Worm (Caenorhabditis elegans) whole organism, L4/young adult: ENCODE results near the gene cbs-1.

Experiments used
- W03F9.2 ChIP-seq: fragments of 150-350 bp; optimal IDR thresholded peaks from 2 replicates; lab custom pipeline; 2014; ENCODE audit warnings: missing biosample characterization, missing genetic modification characterization
- dao-5 ChIP-seq: sonication (generic microtip); optimal IDR thresholded peaks from 2 replicates; lab custom pipeline; 2016; ENCODE audit warnings: missing genotype, missing genetic modification characterization, moderate library complexity, missing compliant biosample characterization
- him-1 ChIP-seq: sonication (generic microtip); optimal IDR thresholded peaks from 2 replicates; lab custom pipeline; 2016; ENCODE audit warnings: missing genotype, missing genetic modification reagents, missing genetic modification characterization, missing compliant biosample characterization

cbs-1 gene

DNA sequence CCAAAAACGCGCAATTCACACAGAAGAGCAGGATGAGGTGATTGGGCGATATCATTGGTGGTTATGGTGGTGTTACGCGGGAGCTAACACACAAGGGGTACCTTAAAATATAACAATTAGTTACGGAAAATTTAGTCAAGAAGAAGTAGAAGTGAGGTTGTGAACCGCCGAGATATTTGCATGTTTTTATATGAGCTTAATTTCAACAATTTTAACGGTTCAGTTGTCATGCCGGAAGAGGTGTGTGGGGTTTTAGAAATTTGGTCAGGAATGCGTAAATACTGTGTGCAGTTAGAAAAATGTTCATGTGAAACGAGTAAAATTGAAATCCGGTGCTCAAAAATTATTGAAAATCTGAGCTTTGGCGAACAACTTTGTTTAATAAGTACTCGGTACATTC, 38.8 kb downstream of the cbs-1 start, which contains the start of gene flp-3:
Gene flp-3 (minus strand): TSS at position 101 of the 400 bp plus-strand sequence.
- TF ChIP-seq W03F9.2 (tag; lab: Kevin White, UChicago) (no peak), him-1 (tag; lab: Kevin White, UChicago) (no peak), dao-5 (tag; lab: Kevin White, UChicago) (no peak)

DNA sequence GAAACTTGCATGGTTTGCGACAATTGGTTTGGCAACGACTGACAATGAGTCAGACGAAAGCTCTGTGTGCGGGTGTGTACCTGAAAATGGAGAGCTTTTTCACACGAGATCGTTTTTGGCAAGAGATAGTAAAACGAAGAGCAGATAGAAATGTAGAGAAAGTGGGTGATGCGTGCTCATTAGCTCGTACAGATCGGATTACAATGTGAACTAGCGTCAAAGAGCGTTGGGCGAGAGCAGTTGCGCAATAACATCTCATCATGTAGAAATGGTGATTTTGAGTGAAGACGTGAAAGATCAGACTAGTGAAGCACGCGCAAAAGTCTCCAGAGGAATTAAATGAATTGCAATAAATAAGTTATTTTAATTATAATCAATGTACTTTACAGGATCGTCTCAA, 41.1 kb downstream of the cbs-1 start, which contains the start of gene flp-2:
Gene flp-2 (minus strand): TSS at position 101 of the 400 bp plus-strand sequence.
- TF ChIP-seq W03F9.2 (tag; lab: Kevin White, UChicago) (no peak), him-1 (tag; lab: Kevin White, UChicago) (no peak), dao-5 (tag; lab: Kevin White, UChicago) (no peak)
